Fruit fly (Drosophila melanogaster) whole organism: ENCODE results near the gene Zir.

ENCODE experiments used
- CG8478 ChIP-seq: fragments of >200 bp; optimal IDR thresholded peaks from 2 replicates; lab custom pipeline; 2018; ENCODE audit warnings: inconsistent platforms
- Dll ChIP-seq: fragments of >200 bp; optimal IDR thresholded peaks from 2 replicates; lab custom pipeline; 2017
- EcR ChIP-seq, 2 experiments: fragments of >200 bp; optimal IDR thresholded peaks; 2 replicates each; lab custom pipeline; 2017; ENCODE audit warnings: missing biosample characterization in 2 of 2, missing genetic modification characterization in 2 of 2, missing genetic modification reagents in 2 of 2
- pan ChIP-seq: fragments of >200 bp; optimal IDR thresholded peaks from 2 replicates; lab custom pipeline; 2017
- psq ChIP-seq: fragments of >200 bp; optimal IDR thresholded peaks from 2 replicates; lab custom pipeline; 2017
- usp ChIP-seq: fragments of >200 bp; optimal IDR thresholded peaks from 2 replicates; lab custom pipeline; 2017; ENCODE audit warnings: missing biosample characterization, missing genetic modification characterization, mixed read lengths

Gene Zir

DNA sequence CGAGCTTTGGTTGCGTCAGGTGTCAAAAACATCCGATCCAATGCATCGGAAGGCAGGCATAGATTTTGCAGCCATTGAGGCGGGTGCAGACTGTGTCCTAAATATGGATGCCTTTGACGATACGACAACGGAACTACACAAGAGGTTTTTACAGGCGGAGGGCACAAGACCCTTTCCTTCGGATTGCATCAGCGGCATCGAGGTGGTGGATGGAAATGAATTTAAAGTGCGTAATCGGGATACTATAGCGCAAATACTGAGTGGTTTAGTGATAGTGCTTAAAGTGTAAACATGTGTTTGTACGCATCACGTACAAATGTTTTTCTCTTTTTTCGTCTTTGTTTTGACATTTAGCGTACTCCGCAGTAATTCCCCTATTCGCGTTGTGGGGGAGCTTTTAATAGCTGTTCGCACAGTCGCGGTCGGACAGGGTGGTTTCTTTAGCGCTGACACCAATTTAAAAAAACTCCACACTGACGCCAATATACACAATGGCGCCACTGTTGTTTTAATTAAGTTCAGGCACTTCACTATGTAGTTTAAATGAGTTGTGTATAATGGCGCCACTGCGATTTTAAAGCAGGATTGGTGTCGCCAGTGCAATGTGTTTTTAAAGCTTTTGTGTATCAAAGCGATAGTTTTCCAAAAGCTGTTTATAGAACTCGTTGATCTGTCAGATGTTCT is 21.6 kb upstream of the Zir start:
- no peak for TF ChIP-seq pan (lab: Kevin White, UChicago)
- TF ChIP-seq CG8478 (lab: Kevin White, UChicago): no peak
- TF ChIP-seq EcR (GFP tag; optimal IDR thresholded peaks at IDR 0.05; lab: Kevin White, UChicago): no peak
- TF ChIP-seq Dll (lab: Kevin White, UChicago): no peak
- TF ChIP-seq usp: no peak
- no peak for TF ChIP-seq psq (lab: Kevin White, UChicago)

DNA sequence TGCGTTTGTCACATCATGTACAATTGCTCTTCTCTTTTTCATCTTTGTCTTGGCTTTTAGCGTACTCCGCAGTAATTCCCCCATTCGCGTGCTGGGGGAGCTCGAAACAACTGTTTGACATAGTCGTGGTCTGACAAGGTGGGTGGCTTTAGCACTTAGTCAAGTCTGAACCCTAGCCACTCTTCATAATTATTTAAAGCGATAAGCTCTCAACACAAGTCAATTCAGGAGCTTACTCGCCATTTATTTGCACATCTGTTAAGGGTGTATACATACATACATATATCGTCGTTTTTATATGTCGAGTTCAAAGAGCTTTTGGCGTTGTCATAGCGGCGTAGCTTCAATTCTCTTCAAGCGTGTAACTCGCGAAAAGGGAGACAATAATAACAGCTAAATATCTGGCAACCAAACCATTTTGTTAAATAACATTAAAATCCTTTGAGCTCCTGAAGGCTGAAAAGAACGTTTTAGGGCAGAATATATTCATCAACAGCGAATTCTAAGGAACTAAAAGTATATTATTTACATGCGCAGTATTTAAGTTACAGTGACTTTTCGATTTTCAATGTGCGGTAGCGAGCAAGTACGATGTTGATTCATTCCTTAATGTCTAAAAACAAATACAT is 20.7 kb upstream of the Zir start:
- TF ChIP-seq CG8478 (lab: Kevin White, UChicago) (no peak), Dll (lab: Kevin White, UChicago) (no peak), pan (lab: Kevin White, UChicago) (no peak), psq (lab: Kevin White, UChicago) (no peak), usp (no peak), EcR (GFP tag; optimal IDR thresholded peaks at IDR 0.05; lab: Kevin White, UChicago) (no peak)

dm6 chr2L:76048-76447 is 18.5 kb upstream of the Zir start, which contains the start of gene CG11374:
Gene CG11374 (plus strand): TSS chr2L:76348.
- TF ChIP-seq usp: no peak
- no peak for TF ChIP-seq EcR (GFP tag; optimal IDR thresholded peaks at IDR 0.05; lab: Kevin White, UChicago)
- TF ChIP-seq Dll (lab: Kevin White, UChicago): no peak
- TF ChIP-seq psq (lab: Kevin White, UChicago): no peak
- no peak for TF ChIP-seq CG8478 (lab: Kevin White, UChicago)

dm6 chr2L:78828-79227 is 15.7 kb upstream of the Zir start:
- no peak for TF ChIP-seq pan (lab: Kevin White, UChicago)
- no peak for TF ChIP-seq psq (lab: Kevin White, UChicago)
- TF ChIP-seq Dll (lab: Kevin White, UChicago): no peak
- no peak for TF ChIP-seq usp
- no peak for TF ChIP-seq EcR (GFP tag; optimal IDR thresholded peaks at IDR 0.05; lab: Kevin White, UChicago)
- TF ChIP-seq CG8478 (lab: Kevin White, UChicago): no peak

- TF ChIP-seq pan (lab: Kevin White, UChicago) (no peak), psq (lab: Kevin White, UChicago) (no peak), Dll (lab: Kevin White, UChicago) (no peak), usp (no peak), CG8478 (lab: Kevin White, UChicago) (no peak), EcR (GFP tag; optimal IDR thresholded peaks at IDR 0.05; lab: Kevin White, UChicago) (no peak)
Measured at dm6 chr2L:81198-81597, 13.3 kb upstream of the Zir start.

- no peak for TF ChIP-seq pan (lab: Kevin White, UChicago)
- no peak for TF ChIP-seq Dll (lab: Kevin White, UChicago)
- no peak for TF ChIP-seq CG8478 (lab: Kevin White, UChicago)
- no peak for TF ChIP-seq psq (lab: Kevin White, UChicago)
- no peak for TF ChIP-seq EcR (GFP tag; optimal IDR thresholded peaks at IDR 0.05; lab: Kevin White, UChicago)
- TF ChIP-seq usp: no peak
Measured at dm6 chr2L:82080-82479, 12.5 kb upstream of the Zir start.

dm6 chr2L:85099-85498 is 9.4 kb upstream of the Zir start:
- TF ChIP-seq usp (no peak), Dll (lab: Kevin White, UChicago) (no peak), pan (lab: Kevin White, UChicago) (no peak), CG8478 (lab: Kevin White, UChicago) (no peak)

DNA sequence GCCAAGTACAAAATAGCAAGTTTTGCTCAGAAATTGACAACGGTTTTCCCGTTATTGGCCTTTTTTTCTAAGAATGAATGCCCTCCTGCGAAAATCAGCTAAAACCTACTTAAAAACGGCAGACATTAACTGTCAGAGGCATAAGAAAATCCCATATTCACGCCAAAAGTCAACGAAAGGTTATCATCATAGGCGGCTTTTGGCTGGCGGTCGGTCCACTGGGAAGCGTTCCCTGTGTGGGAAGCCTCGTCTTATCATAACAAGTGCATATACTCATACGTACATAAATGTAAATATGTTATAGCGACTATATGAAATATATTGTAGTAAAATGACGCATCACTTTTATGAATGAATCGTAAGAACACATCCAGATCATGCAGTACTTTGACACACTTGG is 8.8 kb upstream of the Zir start:
- TF ChIP-seq pan (lab: Kevin White, UChicago) (no peak), CG8478 (lab: Kevin White, UChicago) (no peak), Dll (lab: Kevin White, UChicago) (no peak), usp (no peak), psq (lab: Kevin White, UChicago) (no peak), EcR (GFP tag; optimal IDR thresholded peaks at IDR 0.05; lab: Kevin White, UChicago) (no peak)

dm6 chr2L:87255-87723 is 7.2 kb upstream of the Zir start, which contains the start of gene net:
Gene net (minus strand): TSS chr2L:87387.
- no peak for TF ChIP-seq EcR (GFP tag; optimal IDR thresholded peaks at IDR 0.05; lab: Kevin White, UChicago)
- TF ChIP-seq psq (lab: Kevin White, UChicago): no peak
- TF ChIP-seq pan (lab: Kevin White, UChicago): no peak
- no peak for TF ChIP-seq Dll (lab: Kevin White, UChicago)
- no peak for TF ChIP-seq CG8478 (lab: Kevin White, UChicago)
- no peak for TF ChIP-seq usp

dm6 chr2L:88528-88927 is 6.0 kb upstream of the Zir start:
- TF ChIP-seq pan (lab: Kevin White, UChicago) (no peak), psq (lab: Kevin White, UChicago) (no peak), CG8478 (lab: Kevin White, UChicago) (no peak), Dll (lab: Kevin White, UChicago) (no peak), EcR (GFP tag; optimal IDR thresholded peaks at IDR 0.05; lab: Kevin White, UChicago) (no peak), usp (no peak)

- no peak for TF ChIP-seq CG8478 (lab: Kevin White, UChicago)
- no peak for TF ChIP-seq EcR (GFP tag; optimal IDR thresholded peaks at IDR 0.05; lab: Kevin White, UChicago)
- TF ChIP-seq psq (lab: Kevin White, UChicago): no peak
- TF ChIP-seq pan (lab: Kevin White, UChicago): no peak
- no peak for TF ChIP-seq Dll (lab: Kevin White, UChicago)
- no peak for TF ChIP-seq usp
Measured at dm6 chr2L:89158-89557, 5.4 kb upstream of the Zir start.

- TF ChIP-seq pan (lab: Kevin White, UChicago): no peak
- no peak for TF ChIP-seq psq (lab: Kevin White, UChicago)
Measured at dm6 chr2L:90081-90480, 4.5 kb upstream of the Zir start.
